Fruit fly (Drosophila melanogaster) whole organism, embryonic: ENCODE results near the gene ATPsyngamma.

Experiments used
- CG17385 ChIP-seq: fragments of 200-800 bp; sonication (Bioruptor generic); optimal IDR thresholded peaks from 3 replicates; lab custom pipeline; 2018; ENCODE audit warnings: missing biosample characterization, mild to moderate bottlenecking, missing genetic modification characterization
- Dfd ChIP-seq, 2 experiments: fragments of >200 bp; optimal IDR thresholded peaks; 2 replicates each; lab custom pipeline; 2017; ENCODE audit warnings: missing biosample characterization in 2 of 2, missing genetic modification characterization in 2 of 2
- her ChIP-seq: fragments of 200-800 bp; sonication (Bioruptor generic); optimal IDR thresholded peaks from 2 replicates; lab custom pipeline; 2016; ENCODE audit warnings: missing biosample characterization, missing genetic modification characterization

DNA sequence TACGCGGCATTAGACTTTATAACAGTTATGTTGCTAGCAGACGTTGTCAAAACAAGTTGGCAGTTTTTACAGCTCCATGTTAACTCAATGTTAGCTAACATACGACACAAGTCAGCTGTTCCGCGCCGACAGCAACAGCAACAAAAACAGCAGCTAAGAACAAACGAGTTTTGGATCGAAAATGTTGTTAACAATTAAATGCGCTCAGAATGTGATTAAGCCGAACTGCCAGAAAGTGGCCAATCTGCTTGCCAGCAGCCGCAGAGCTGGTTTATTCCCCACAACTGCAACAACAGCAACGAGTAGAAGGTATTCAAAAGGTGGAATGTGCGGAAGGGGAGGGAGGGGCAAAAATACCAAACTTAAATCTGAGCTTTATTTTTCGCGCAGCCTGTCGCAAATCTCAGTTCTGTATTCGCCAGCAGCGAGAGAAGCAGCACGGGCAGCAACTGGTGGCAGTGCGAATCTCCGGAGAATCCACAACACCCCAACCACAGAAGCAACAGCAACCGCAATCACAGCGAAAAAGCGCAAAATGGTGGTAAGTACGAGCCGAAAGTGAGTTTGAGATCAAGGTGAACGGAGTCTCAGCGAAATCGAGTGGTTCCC, 25.8 kb downstream of the ATPsyngamma start, which contains the start of gene Pcd:
- TF ChIP-seq CG17385 (GFP tag; lab: Kevin White, UChicago), result no peak
- TF ChIP-seq Dfd (GFP tag; optimal IDR thresholded peaks at IDR 0.05; lab: Kevin White, UChicago), result no peak
- no peak for TF ChIP-seq her (GFP tag; lab: Kevin White, UChicago)
